Fruit fly (Drosophila melanogaster) whole organism, embryonic: ENCODE results near the gene Uro.

Experiments used
- Ada2b ChIP-seq: fragments of 200-800 bp; sonication (Bioruptor generic); IDR thresholded peaks from 2 replicates; pipeline ENCODE4 v1.3.6; 2022; ENCODE audit warnings: missing biosample characterization, missing genetic modification characterization
- Bdp1 ChIP-seq: fragments of 200-800 bp; sonication (Bioruptor generic); optimal IDR thresholded peaks from 3 replicates; lab custom pipeline; 2016; ENCODE audit warnings: missing biosample characterization, missing genetic modification characterization
- C15 ChIP-seq: fragments of 200-800 bp; sonication (Bioruptor generic); IDR thresholded peaks from 3 replicates; pipeline ENCODE4 v1.3.6; 2022; ENCODE audit warnings: missing biosample characterization, missing genetic modification characterization
- CG10209 ChIP-seq: fragments of 200-800 bp; sonication (Bioruptor generic); optimal IDR thresholded peaks from 3 replicates; lab custom pipeline; 2017; ENCODE audit warnings: missing biosample characterization, mild to moderate bottlenecking, missing genetic modification characterization, missing genetic modification reagents
- CG10366 ChIP-seq: fragments of 200-800 bp; sonication (Bioruptor generic); IDR thresholded peaks from 2 replicates; pipeline ENCODE4 v1.3.6; 2022; ENCODE audit warnings: missing biosample characterization, missing genetic modification characterization
- CG11696 ChIP-seq: fragments of 200-800 bp; sonication (Bioruptor generic); IDR thresholded peaks from 2 replicates; pipeline ENCODE4 v1.3.6; 2022; ENCODE audit warnings: missing biosample characterization, missing genetic modification characterization
- CG12299 ChIP-seq: fragments of 200-800 bp; sonication (Bioruptor generic); optimal IDR thresholded peaks from 2 replicates; lab custom pipeline; 2018; ENCODE audit warnings: missing biosample characterization, mild to moderate bottlenecking, missing genetic modification characterization
- CG12942 ChIP-seq: fragments of 200-800 bp; sonication (Bioruptor generic); optimal IDR thresholded peaks from 3 replicates; lab custom pipeline; 2016; ENCODE audit warnings: missing biosample characterization, missing genetic modification characterization
- CG1529 ChIP-seq: fragments of 200-800 bp; sonication (Bioruptor generic); optimal IDR thresholded peaks from 3 replicates; lab custom pipeline; 2018; ENCODE audit warnings: missing biosample characterization, missing genetic modification characterization
- CG1647 ChIP-seq: fragments of 200-800 bp; sonication (Bioruptor generic); optimal IDR thresholded peaks from 3 replicates; lab custom pipeline; 2016; ENCODE audit warnings: missing biosample characterization, missing genetic modification characterization
- CG17612 ChIP-seq: fragments of 200-800 bp; sonication (Bioruptor generic); IDR thresholded peaks from 2 replicates; pipeline ENCODE4 v1.3.6; 2022; ENCODE audit warnings: missing biosample characterization, missing genetic modification characterization
- CG31441 ChIP-seq: fragments of 200-800 bp; sonication (Bioruptor generic); IDR thresholded peaks from 2 replicates; pipeline ENCODE4 v1.3.6; 2022; ENCODE audit warnings: missing biosample characterization, missing genetic modification characterization
- CG33213 ChIP-seq: fragments of 200-800 bp; sonication (Bioruptor generic); optimal IDR thresholded peaks from 3 replicates; lab custom pipeline; 2016; ENCODE audit warnings: missing biosample characterization, missing genetic modification characterization
- CG3726 ChIP-seq: fragments of 200-800 bp; sonication (Bioruptor generic); IDR thresholded peaks from 3 replicates; pipeline ENCODE4, ENCODE4 v1.3.6; 2022; ENCODE audit warnings: missing biosample characterization, missing genetic modification characterization
- CG4820 ChIP-seq: fragments of 200-800 bp; sonication (Bioruptor generic); optimal IDR thresholded peaks from 3 replicates; lab custom pipeline; 2016; ENCODE audit warnings: missing biosample characterization, missing genetic modification characterization
- CG6689 ChIP-seq: fragments of 200-800 bp; sonication (Bioruptor generic); IDR thresholded peaks from 2 replicates; pipeline ENCODE4 v1.3.6; 2022; ENCODE audit warnings: missing biosample characterization, missing genetic modification characterization
- CG8290 ChIP-seq, 3 experiments: fragments of 200-800 bp; sonication (Bioruptor generic); optimal IDR thresholded peaks; 2 replicates each; lab custom pipeline; 2016 to 2019; ENCODE audit warnings: missing biosample characterization in 3 of 3, missing genetic modification characterization in 3 of 3, mild to moderate bottlenecking in 2 of 3, moderate library complexity in 1 of 3
- CG8765 ChIP-seq: fragments of 200-800 bp; sonication (Bioruptor generic); IDR thresholded peaks from 2 replicates; pipeline ENCODE4 v1.3.6; 2022; ENCODE audit warnings: missing biosample characterization, missing genetic modification characterization
- CG9817 ChIP-seq: fragments of 200-800 bp; sonication (Bioruptor generic); optimal IDR thresholded peaks from 2 replicates; lab custom pipeline; 2018; ENCODE audit warnings: missing biosample characterization, mild to moderate bottlenecking, missing genetic modification characterization, moderate library complexity
- Dfd ChIP-seq, 2 experiments: fragments of >200 bp; optimal IDR thresholded peaks; 2 replicates each; lab custom pipeline; 2017; ENCODE audit warnings: missing biosample characterization in 2 of 2, missing genetic modification characterization in 2 of 2
- E2f2 ChIP-seq: fragments of 200-800 bp; sonication (Bioruptor generic); IDR thresholded peaks from 2 replicates; pipeline ENCODE4 v1.3.6; 2022; ENCODE audit warnings: missing biosample characterization, missing genetic modification characterization
- HLH3B ChIP-seq: fragments of 200-800 bp; sonication (Bioruptor generic); IDR thresholded peaks from 2 replicates; pipeline ENCODE4 v1.3.6; 2022; ENCODE audit warnings: missing biosample characterization, missing genetic modification characterization
- Hey ChIP-seq: fragments of 200-800 bp; sonication (Bioruptor generic); optimal IDR thresholded peaks from 3 replicates; lab custom pipeline; 2018; ENCODE audit warnings: missing biosample characterization, mild to moderate bottlenecking, missing genetic modification characterization
- Hr3 ChIP-seq: fragments of 200-800 bp; sonication (Bioruptor generic); optimal IDR thresholded peaks from 3 replicates; lab custom pipeline; 2016; ENCODE audit warnings: missing biosample characterization, missing genetic modification characterization
- Lim3 ChIP-seq: fragments of 200-800 bp; sonication (Bioruptor generic); IDR thresholded peaks from 2 replicates; pipeline ENCODE4 v1.3.6; 2022; ENCODE audit warnings: missing biosample characterization, missing genetic modification characterization
- Mad ChIP-seq: fragments of 200-800 bp; sonication (Bioruptor generic); optimal IDR thresholded peaks from 2 replicates; lab custom pipeline; 2016; ENCODE audit warnings: missing biosample characterization, missing genetic modification characterization
- Mes4 ChIP-seq: fragments of 200-800 bp; sonication (Bioruptor generic); optimal IDR thresholded peaks from 2 replicates; lab custom pipeline; 2016; ENCODE audit warnings: missing biosample characterization, missing genetic modification characterization
- NK7.1 ChIP-seq: fragments of 200-800 bp; sonication (Bioruptor generic); optimal IDR thresholded peaks from 3 replicates; lab custom pipeline; 2016; ENCODE audit warnings: missing biosample characterization, missing genetic modification characterization
- Pdp1 ChIP-seq, 2 experiments: fragments of 200-800 bp; sonication (Bioruptor generic); optimal IDR thresholded peaks; 3 replicates each; lab custom pipeline; 2016; ENCODE audit warnings: missing biosample characterization in 2 of 2, missing genetic modification characterization in 2 of 2, mild to moderate bottlenecking in 1 of 2, moderate library complexity in 1 of 2
- Side ChIP-seq: fragments of 200-800 bp; sonication (Bioruptor generic); optimal IDR thresholded peaks from 2 replicates; lab custom pipeline; 2016; ENCODE audit warnings: missing biosample characterization, missing genetic modification characterization
- Xrp1 ChIP-seq: fragments of 200-800 bp; sonication (Bioruptor generic); IDR thresholded peaks from 2 replicates; pipeline ENCODE4 v1.3.6; 2022; ENCODE audit warnings: missing biosample characterization, missing genetic modification characterization
- ash1 ChIP-seq: fragments of 200-800 bp; sonication (Bioruptor generic); optimal IDR thresholded peaks from 2 replicates; lab custom pipeline; 2018; ENCODE audit warnings: missing biosample characterization, mild to moderate bottlenecking, missing genetic modification characterization
- chm ChIP-seq: fragments of 200-800 bp; sonication (Bioruptor generic); IDR thresholded peaks from 2 replicates; pipeline ENCODE4 v1.3.6; 2022; ENCODE audit warnings: missing biosample characterization, missing genetic modification characterization
- dan ChIP-seq: fragments of 200-800 bp; sonication (Bioruptor generic); IDR thresholded peaks from 2 replicates; pipeline ENCODE4 v1.3.6; 2022; ENCODE audit warnings: missing biosample characterization, missing genetic modification characterization
- ewg ChIP-seq: fragments of 200-800 bp; sonication (Bioruptor generic); optimal IDR thresholded peaks from 3 replicates; lab custom pipeline; 2017; ENCODE audit warnings: mild to moderate bottlenecking, missing biosample characterization, missing genetic modification reagents, missing genetic modification characterization
- fd96Cb ChIP-seq: fragments of 200-800 bp; sonication (Bioruptor generic); optimal IDR thresholded peaks from 2 replicates; lab custom pipeline; 2018; ENCODE audit warnings: missing biosample characterization, mild to moderate bottlenecking, missing genetic modification characterization, moderate library complexity
- ken ChIP-seq: fragments of 200-800 bp; sonication (Bioruptor generic); IDR thresholded peaks from 3 replicates; pipeline ENCODE4 v1.3.6; 2022; ENCODE audit warnings: missing biosample characterization, missing genetic modification characterization
- klu ChIP-seq: fragments of 200-800 bp; sonication (Bioruptor generic); IDR thresholded peaks from 2 replicates; pipeline ENCODE4 v1.3.6; 2022; ENCODE audit warnings: missing biosample characterization, missing genetic modification characterization
- maf-S ChIP-seq: fragments of 200-800 bp; sonication (Bioruptor generic); optimal IDR thresholded peaks from 2 replicates; lab custom pipeline; 2016; ENCODE audit warnings: missing biosample characterization, missing genetic modification characterization
- pho ChIP-seq: fragments of 200-800 bp; sonication (Bioruptor generic); optimal IDR thresholded peaks from 2 replicates; lab custom pipeline; 2016; ENCODE audit warnings: missing biosample characterization, missing genetic modification characterization
- prd ChIP-seq, 3 experiments: fragments of >200 bp in 2 of 3; fragments of 200-800 bp in 1 of 3; sonication (Bioruptor generic) in 1 of 3; optimal IDR thresholded peaks in 2 of 3; IDR thresholded peaks in 1 of 3; 2 replicates in 2 of 3; 3 replicates in 1 of 3; pipeline versions ENCODE4 v1.3.6 to Lab custom; 2017 to 2022; ENCODE audit warnings: missing biosample characterization in 1 of 3, missing genetic modification characterization in 1 of 3
- pzg ChIP-seq: fragments of 200-800 bp; sonication (Bioruptor generic); optimal IDR thresholded peaks from 3 replicates; lab custom pipeline; 2018; ENCODE audit warnings: missing biosample characterization, mild to moderate bottlenecking, missing genetic modification characterization, moderate library complexity
- rib ChIP-seq: fragments of 200-800 bp; sonication (Bioruptor generic); IDR thresholded peaks from 2 replicates; pipeline ENCODE4 v1.3.6; 2022; ENCODE audit warnings: missing biosample characterization, missing genetic modification characterization
- schlank ChIP-seq: fragments of 200-800 bp; sonication (Bioruptor generic); optimal IDR thresholded peaks from 2 replicates; lab custom pipeline; 2018; ENCODE audit warnings: missing biosample characterization, mild to moderate bottlenecking, missing genetic modification characterization
- scrt ChIP-seq: fragments of 200-800 bp; sonication (Bioruptor generic); optimal IDR thresholded peaks from 2 replicates; lab custom pipeline; 2018; ENCODE audit warnings: missing biosample characterization, mild to moderate bottlenecking, missing genetic modification characterization, moderate library complexity
- sens-2 ChIP-seq: fragments of 200-800 bp; sonication (Bioruptor generic); IDR thresholded peaks from 2 replicates; pipeline ENCODE4 v1.3.6; 2022; ENCODE audit warnings: missing biosample characterization, missing genetic modification characterization
- stc ChIP-seq: fragments of 200-800 bp; sonication (Bioruptor generic); IDR thresholded peaks from 2 replicates; pipeline ENCODE4 v1.3.6; 2022; ENCODE audit warnings: missing biosample characterization, missing genetic modification characterization
- twi ChIP-seq: fragments of 200-800 bp; optimal IDR thresholded peaks from 2 replicates; lab custom pipeline; 2019; ENCODE audit warnings: missing biosample characterization, mild to moderate bottlenecking, missing genetic modification characterization, moderate library complexity
- unpg ChIP-seq: fragments of 200-800 bp; sonication (Bioruptor generic); optimal IDR thresholded peaks from 3 replicates; lab custom pipeline; 2018; ENCODE audit warnings: missing biosample characterization, mild to moderate bottlenecking, missing genetic modification characterization, moderate library complexity
- vvl ChIP-seq: fragments of 200-800 bp; sonication (Bioruptor generic); IDR thresholded peaks from 2 replicates; pipeline ENCODE4 v1.3.6; 2022; ENCODE audit warnings: missing biosample characterization, missing genetic modification characterization

Gene Uro

dm6 chr2L:7782788-7783401 lies 3.0 kb downstream of the Uro start, which contains the start of gene Brd7-9 (continued):
- TF ChIP-seq Mad (GFP tag; lab: Kevin White, UChicago), result no peak
- peak; percentile 65 to 76 for TF ChIP-seq Pdp1 (GFP tag; optimal IDR thresholded peaks at IDR 0.05; lab: Kevin White, UChicago)
- TF ChIP-seq prd (optimal IDR thresholded peaks at IDR 0.05; lab: Kevin White, UChicago), result no peak
- TF ChIP-seq prd (GFP tag; IDR thresholded peaks at IDR 0.05; lab: Robert Waterston, UW), result peak; percentile 78
- peak; percentile 78 for TF ChIP-seq CG11696 (GFP tag; lab: Robert Waterston, UW)
- TF ChIP-seq NK7.1 (GFP tag; lab: Kevin White, UChicago), result peak; percentile 73
- TF ChIP-seq klu (GFP tag; lab: Robert Waterston, UW), result peak; percentile 47; the same call in 1 of the 2 replicates
- TF ChIP-seq dan (GFP tag; lab: Robert Waterston, UW), result no peak
- TF ChIP-seq E2f2 (GFP tag; lab: Robert Waterston, UW), result peak; percentile 76
- no peak for TF ChIP-seq Hey (tag; lab: Kevin White, UChicago)
- peak; percentile 38 for TF ChIP-seq CG33213 (GFP tag; lab: Kevin White, UChicago)
- peak; percentile 72; the same call in 2 of the 3 replicates for TF ChIP-seq ken (GFP tag; lab: Robert Waterston, UW)
- TF ChIP-seq Side (GFP tag; lab: Kevin White, UChicago), result peak; percentile 69
- peak; percentile 71 for TF ChIP-seq CG6689 (GFP tag; lab: Robert Waterston, UW)
- TF ChIP-seq Dfd (GFP tag; optimal IDR thresholded peaks at IDR 0.05; lab: Kevin White, UChicago), result no peak
- TF ChIP-seq CG17612 (GFP tag; lab: Robert Waterston, UW), result peak; percentile 47; the same call in 1 of the 2 replicates
- TF ChIP-seq CG9817 (tag; lab: Kevin White, UChicago), result peak; percentile 51
- TF ChIP-seq HLH3B (GFP tag; lab: Robert Waterston, UW), result peak; percentile 75
- TF ChIP-seq Mes4 (GFP tag; lab: Kevin White, UChicago), result peak; percentile 35
- no peak for TF ChIP-seq schlank (tag; lab: Kevin White, UChicago)
- peak; percentile 74; the same call in 1 of the 2 replicates for TF ChIP-seq sens-2
- peak; percentile 55 for TF ChIP-seq pho (GFP tag; lab: Kevin White, UChicago)
- TF ChIP-seq CG8290 (GFP tag; optimal IDR thresholded peaks at IDR 0.05; lab: Kevin White, UChicago), result peak; percentile 48
- peak in 1 of 2 experiments; percentile 87 for TF ChIP-seq CG8290 (tag; optimal IDR thresholded peaks at IDR 0.05; lab: Kevin White, UChicago)
- peak; percentile 73 for TF ChIP-seq rib
- peak; percentile 64 for TF ChIP-seq CG31441 (GFP tag; lab: Robert Waterston, UW)
- TF ChIP-seq vvl (GFP tag; lab: Robert Waterston, UW), result peak; percentile 93
- TF ChIP-seq ewg, result peak; percentile 56
- TF ChIP-seq Hr3 (GFP tag; lab: Kevin White, UChicago), result peak; percentile 49
- peak; percentile 63; the same call in 1 of the 3 replicates for TF ChIP-seq C15 (GFP tag; lab: Robert Waterston, UW)
- no peak for TF ChIP-seq Lim3 (GFP tag; lab: Robert Waterston, UW)
- TF ChIP-seq chm (GFP tag; lab: Robert Waterston, UW), result peak; percentile 92
- TF ChIP-seq pzg (GFP tag; lab: Kevin White, UChicago), result peak; percentile 61
- peak; percentile 68 for TF ChIP-seq CG10209 (GFP tag; lab: Kevin White, UChicago)
- peak; percentile 40 for TF ChIP-seq CG1529
- peak; percentile 73 for TF ChIP-seq CG10366 (GFP tag; lab: Robert Waterston, UW)
- peak; percentile 81 for TF ChIP-seq Xrp1
- peak; percentile 45; the same call in 1 of the 2 replicates for TF ChIP-seq CG8765 (GFP tag; lab: Robert Waterston, UW)
- TF ChIP-seq unpg (GFP tag; lab: Kevin White, UChicago), result peak; percentile 81
- no peak for TF ChIP-seq CG1647
- TF ChIP-seq fd96Cb (tag; lab: Kevin White, UChicago), result peak; percentile 70
- peak; percentile 44 for TF ChIP-seq scrt
- peak; percentile 43 for TF ChIP-seq CG12942 (GFP tag; lab: Kevin White, UChicago)
- TF ChIP-seq CG3726, result peak; percentile 72; the same call in 1 of the 3 replicates
- peak; percentile 10 for TF ChIP-seq ash1
- peak; percentile 25 for TF ChIP-seq maf-S (GFP tag; lab: Kevin White, UChicago)
- TF ChIP-seq Bdp1 (GFP tag; lab: Kevin White, UChicago), result peak; percentile 6
- TF ChIP-seq Ada2b, result peak; percentile 65
- no peak for TF ChIP-seq twi (tag; lab: Kevin White, UChicago)
- peak; percentile 61 for TF ChIP-seq CG4820
- peak; percentile 56 for TF ChIP-seq CG12299 (tag; lab: Kevin White, UChicago)
- peak; percentile 83 for TF ChIP-seq stc (GFP tag; lab: Robert Waterston, UW)
